Fruit fly (Drosophila melanogaster) whole organism, embryonic: ENCODE measurements around the gene KdelR.

ENCODE experiments used
- CG1233 ChIP-seq: fragments of 200-800 bp; sonication (Bioruptor generic); optimal IDR thresholded peaks from 4 replicates; lab custom pipeline; 2018; ENCODE audit warnings: missing biosample characterization, mild to moderate bottlenecking, missing genetic modification characterization
- CG14014 ChIP-seq: fragments of 200-800 bp; sonication (Bioruptor generic); IDR thresholded peaks from 2 replicates; pipeline ENCODE4 v1.3.6; 2022; ENCODE audit warnings: missing biosample characterization, missing genetic modification characterization
- CG15011 ChIP-seq: fragments of 200-800 bp; sonication (Bioruptor generic); optimal IDR thresholded peaks from 3 replicates; lab custom pipeline; 2018; ENCODE audit warnings: missing biosample characterization, mild to moderate bottlenecking, missing genetic modification characterization
- CG15514 ChIP-seq: fragments of 200-800 bp; sonication (Bioruptor generic); optimal IDR thresholded peaks from 3 replicates; lab custom pipeline; 2017; ENCODE audit warnings: missing biosample characterization, missing genetic modification characterization, mild to moderate bottlenecking, moderate library complexity, missing genetic modification reagents
- CG16813 ChIP-seq: fragments of 200-800 bp; sonication (Bioruptor generic); IDR thresholded peaks from 3 replicates; pipeline ENCODE4 v1.3.6; 2022; ENCODE audit warnings: missing biosample characterization, missing genetic modification characterization; ENCODE audit not compliant: partially characterized antibody
- CG17385 ChIP-seq: fragments of 200-800 bp; sonication (Bioruptor generic); optimal IDR thresholded peaks from 3 replicates; lab custom pipeline; 2018; ENCODE audit warnings: missing biosample characterization, mild to moderate bottlenecking, missing genetic modification characterization
- CG17802 ChIP-seq: fragments of 200-800 bp; sonication (Bioruptor generic); optimal IDR thresholded peaks from 2 replicates; lab custom pipeline; 2018; ENCODE audit warnings: missing biosample characterization, mild to moderate bottlenecking, missing genetic modification characterization, moderate library complexity
- CG17829 ChIP-seq: fragments of 200-800 bp; optimal IDR thresholded peaks from 2 replicates; lab custom pipeline; 2019; ENCODE audit warnings: missing biosample characterization, mild to moderate bottlenecking, missing genetic modification characterization, moderate library complexity
- CG31365 ChIP-seq: fragments of 200-800 bp; sonication (Bioruptor generic); optimal IDR thresholded peaks from 2 replicates; lab custom pipeline; 2018; ENCODE audit warnings: missing biosample characterization, mild to moderate bottlenecking, missing genetic modification characterization
- CG34224 ChIP-seq: fragments of 200-800 bp; sonication (Bioruptor generic); IDR thresholded peaks from 3 replicates; pipeline ENCODE4 v1.3.6; 2022; ENCODE audit warnings: missing biosample characterization, missing genetic modification characterization; ENCODE audit not compliant: partially characterized antibody
- CG42726 ChIP-seq: fragments of 200-800 bp; sonication (Bioruptor generic); IDR thresholded peaks from 2 replicates; pipeline ENCODE4 v1.3.6; 2022; ENCODE audit warnings: missing biosample characterization, missing genetic modification characterization; ENCODE audit not compliant: partially characterized antibody
- CG7271 ChIP-seq: fragments of 200-800 bp; sonication (Bioruptor generic); optimal IDR thresholded peaks from 2 replicates; lab custom pipeline; 2018; ENCODE audit warnings: missing biosample characterization, mild to moderate bottlenecking, missing genetic modification characterization, moderate library complexity
- CG7963 ChIP-seq: fragments of 200-800 bp; sonication (Bioruptor generic); IDR thresholded peaks from 3 replicates; pipeline ENCODE4 v1.3.6; 2022; ENCODE audit warnings: missing biosample characterization, missing genetic modification characterization; ENCODE audit not compliant: partially characterized antibody
- CG7987 ChIP-seq: fragments of 200-800 bp; sonication (Bioruptor generic); optimal IDR thresholded peaks from 2 replicates; lab custom pipeline; 2018; ENCODE audit warnings: missing biosample characterization, mild to moderate bottlenecking, missing genetic modification characterization, moderate library complexity
- CG8281 ChIP-seq: fragments of 200-800 bp; sonication (Bioruptor generic); optimal IDR thresholded peaks from 2 replicates; lab custom pipeline; 2018; ENCODE audit warnings: missing biosample characterization, mild to moderate bottlenecking, missing genetic modification characterization, moderate library complexity
- CG9437 ChIP-seq: fragments of 200-800 bp; sonication (Bioruptor generic); optimal IDR thresholded peaks from 2 replicates; lab custom pipeline; 2018; ENCODE audit warnings: missing biosample characterization, mild to moderate bottlenecking, missing genetic modification characterization
- CG9797 ChIP-seq: fragments of 200-800 bp; sonication (Bioruptor generic); optimal IDR thresholded peaks from 3 replicates; lab custom pipeline; 2018; ENCODE audit warnings: missing biosample characterization, mild to moderate bottlenecking, missing genetic modification characterization
- Ets97D ChIP-seq: fragments of 200-800 bp; sonication (Bioruptor generic); optimal IDR thresholded peaks from 3 replicates; lab custom pipeline; 2016; ENCODE audit warnings: missing biosample characterization, missing genetic modification characterization
- Gug ChIP-seq: fragments of 200-800 bp; sonication (Bioruptor generic); IDR thresholded peaks from 4 replicates; pipeline ENCODE4 v1.3.6; 2022; ENCODE audit warnings: missing biosample characterization, missing genetic modification characterization
- Hmx ChIP-seq: fragments of 200-800 bp; sonication (Bioruptor generic); optimal IDR thresholded peaks from 2 replicates; lab custom pipeline; 2016; ENCODE audit warnings: missing biosample characterization, missing genetic modification characterization
- Jarid2 ChIP-seq: fragments of 200-800 bp; sonication (Bioruptor generic); optimal IDR thresholded peaks from 3 replicates; lab custom pipeline; 2017; ENCODE audit warnings: mild to moderate bottlenecking, missing biosample characterization, missing genetic modification reagents, missing genetic modification characterization
- MTF-1 ChIP-seq: fragments of 200-800 bp; sonication (Bioruptor generic); optimal IDR thresholded peaks from 2 replicates; lab custom pipeline; 2018; ENCODE audit warnings: missing biosample characterization, mild to moderate bottlenecking, missing genetic modification characterization, borderline replicate concordance
- NFAT ChIP-seq: fragments of 200-800 bp; sonication (Bioruptor generic); IDR thresholded peaks from 2 replicates; pipeline ENCODE4 v1.3.6; 2022; ENCODE audit warnings: missing biosample characterization, missing genetic modification characterization
- Neu2 ChIP-seq: fragments of 200-800 bp; sonication (Bioruptor generic); optimal IDR thresholded peaks from 3 replicates; lab custom pipeline; 2016; ENCODE audit warnings: missing biosample characterization, missing genetic modification characterization, borderline replicate concordance
- Nf-YC ChIP-seq: fragments of 200-800 bp; optimal IDR thresholded peaks from 3 replicates; lab custom pipeline; 2019; ENCODE audit warnings: missing biosample characterization, mild to moderate bottlenecking, missing genetic modification characterization, moderate library complexity
- Ssrp ChIP-seq: fragments of 200-800 bp; sonication (Bioruptor generic); optimal IDR thresholded peaks from 2 replicates; lab custom pipeline; 2018; ENCODE audit warnings: missing biosample characterization, mild to moderate bottlenecking, missing genetic modification characterization, moderate library complexity
- Stat92E ChIP-seq, 3 experiments: fragments of >200 bp in 2 of 3; fragments of 200-800 bp in 1 of 3; sonication (Bioruptor generic) in 1 of 3; optimal IDR thresholded peaks; 2 replicates each; lab custom pipeline; 2017 to 2019; ENCODE audit warnings: missing biosample characterization in 3 of 3, missing genetic modification characterization in 3 of 3, mild to moderate bottlenecking in 1 of 3, moderate library complexity in 1 of 3
- YL-1 ChIP-seq: fragments of 200-800 bp; sonication (Bioruptor generic); optimal IDR thresholded peaks from 3 replicates; lab custom pipeline; 2017; ENCODE audit warnings: missing biosample characterization, mild to moderate bottlenecking, missing genetic modification characterization
- crp ChIP-seq, 2 experiments: fragments of 200-800 bp; sonication (Bioruptor generic); optimal IDR thresholded peaks; 2 replicates in 1 of 2; 3 replicates in 1 of 2; lab custom pipeline; 2017; ENCODE audit warnings: missing biosample characterization in 2 of 2, missing genetic modification characterization in 2 of 2, mild to moderate bottlenecking in 1 of 2, moderate library complexity in 1 of 2
- danr ChIP-seq: fragments of 200-800 bp; sonication (Bioruptor generic); IDR thresholded peaks from 2 replicates; pipeline ENCODE4 v1.3.6; 2022; ENCODE audit warnings: missing biosample characterization, missing genetic modification characterization
- ems ChIP-seq: fragments of 200-800 bp; sonication (Bioruptor generic); optimal IDR thresholded peaks from 3 replicates; lab custom pipeline; 2016; ENCODE audit warnings: missing biosample characterization, missing genetic modification characterization
- grn ChIP-seq: fragments of 200-800 bp; sonication (Bioruptor generic); optimal IDR thresholded peaks from 3 replicates; lab custom pipeline; 2017; ENCODE audit warnings: missing biosample characterization, missing genetic modification characterization
- gsb ChIP-seq: fragments of 200-800 bp; sonication (Bioruptor generic); IDR thresholded peaks from 2 replicates; pipeline ENCODE4 v1.3.6; 2022; ENCODE audit warnings: missing biosample characterization, missing genetic modification characterization
- ham ChIP-seq: fragments of 200-800 bp; sonication (Bioruptor generic); IDR thresholded peaks from 2 replicates; pipeline ENCODE4 v1.3.6; 2022; ENCODE audit warnings: missing biosample characterization, missing genetic modification characterization
- insv ChIP-seq, 2 experiments: fragments of 200-800 bp; sonication (Bioruptor generic); optimal IDR thresholded peaks; 3 replicates each; lab custom pipeline; 2016 to 2018; ENCODE audit warnings: missing biosample characterization in 2 of 2, missing genetic modification characterization in 2 of 2
- lab ChIP-seq: fragments of 200-800 bp; sonication (Bioruptor generic); optimal IDR thresholded peaks from 3 replicates; lab custom pipeline; 2017; ENCODE audit warnings: missing biosample characterization, missing genetic modification characterization, mild to moderate bottlenecking, moderate library complexity, missing genetic modification reagents
- lov ChIP-seq, 2 experiments: fragments of 200-800 bp in 1 of 2; fragments of >200 bp in 1 of 2; sonication (Bioruptor generic) in 1 of 2; IDR thresholded peaks in 1 of 2; optimal IDR thresholded peaks in 1 of 2; 2 replicates in 1 of 2; 3 replicates in 1 of 2; pipeline versions ENCODE4 v1.3.6 to Lab custom; 2017 to 2022; ENCODE audit warnings: missing biosample characterization in 1 of 2, missing genetic modification characterization in 1 of 2
- mld ChIP-seq: fragments of 200-800 bp; sonication (Bioruptor generic); IDR thresholded peaks from 3 replicates; pipeline ENCODE4 v1.3.6; 2022; ENCODE audit warnings: missing biosample characterization, missing genetic modification characterization; ENCODE audit not compliant: partially characterized antibody
- nerfin-1 ChIP-seq: fragments of 200-800 bp; sonication (Bioruptor generic); optimal IDR thresholded peaks from 3 replicates; lab custom pipeline; 2019; ENCODE audit warnings: missing biosample characterization, mild to moderate bottlenecking, missing genetic modification characterization, moderate library complexity
- pros ChIP-seq: fragments of 200-800 bp; sonication (Bioruptor generic); optimal IDR thresholded peaks from 3 replicates; lab custom pipeline; 2019; ENCODE audit warnings: missing biosample characterization, mild to moderate bottlenecking, missing genetic modification characterization, moderate library complexity
- pum ChIP-seq: fragments of 200-800 bp; sonication (Bioruptor generic); optimal IDR thresholded peaks from 2 replicates; lab custom pipeline; 2016; ENCODE audit warnings: missing biosample characterization, missing genetic modification characterization
- row ChIP-seq: fragments of 200-800 bp; sonication (Bioruptor generic); IDR thresholded peaks from 3 replicates; pipeline ENCODE4 v1.3.6; 2022; ENCODE audit warnings: missing biosample characterization, missing genetic modification characterization
- run ChIP-seq: fragments of 200-800 bp; sonication (Bioruptor generic); optimal IDR thresholded peaks from 3 replicates; lab custom pipeline; 2018; ENCODE audit warnings: missing biosample characterization, mild to moderate bottlenecking, missing genetic modification characterization
- tna ChIP-seq: fragments of 200-800 bp; sonication (Bioruptor generic); IDR thresholded peaks from 2 replicates; pipeline ENCODE4 v1.3.6; 2022; ENCODE audit warnings: missing biosample characterization, missing genetic modification characterization; ENCODE audit not compliant: partially characterized antibody
- twi ChIP-seq: fragments of 200-800 bp; optimal IDR thresholded peaks from 2 replicates; lab custom pipeline; 2019; ENCODE audit warnings: missing biosample characterization, mild to moderate bottlenecking, missing genetic modification characterization, moderate library complexity
- vvl ChIP-seq: fragments of 200-800 bp; sonication (Bioruptor generic); IDR thresholded peaks from 2 replicates; pipeline ENCODE4 v1.3.6; 2022; ENCODE audit warnings: missing biosample characterization, missing genetic modification characterization
- zf30C ChIP-seq: fragments of 200-800 bp; sonication (Bioruptor generic); optimal IDR thresholded peaks from 3 replicates; lab custom pipeline; 2018; ENCODE audit warnings: missing biosample characterization, mild to moderate bottlenecking, missing genetic modification characterization

Gene KdelR

dm6 chr2L:10408122-10408576, 18.5 kb upstream of the KdelR start, which contains the start of the genes Ip259 and RpS27A (continued):
- peak; percentile 30 for TF ChIP-seq pum (GFP tag; lab: Kevin White, UChicago)
- peak; percentile 99 for TF ChIP-seq Ets97D (GFP tag; lab: Kevin White, UChicago)
- TF ChIP-seq insv (GFP tag; optimal IDR thresholded peaks at IDR 0.05; lab: Kevin White, UChicago), result peak in 1 of 2 experiments; percentile 62
- TF ChIP-seq NFAT (GFP tag; lab: Robert Waterston, UW), result no peak; the same call in 1 of the 2 replicates
- TF ChIP-seq Gug, result no peak; the same call in 3 of the 4 replicates
- TF ChIP-seq grn (GFP tag; lab: Kevin White, UChicago), result no peak
- no peak; the same call in 2 of the 3 replicates for TF ChIP-seq CG34224
- TF ChIP-seq Neu2 (GFP tag; lab: Kevin White, UChicago), result no peak
- TF ChIP-seq YL-1, result peak; percentile 93
- TF ChIP-seq tna (GFP tag; lab: Robert Waterston, UW), result no peak; the same call in 1 of the 2 replicates
- TF ChIP-seq CG9797 (GFP tag; lab: Kevin White, UChicago), result peak; percentile 29
- no peak for TF ChIP-seq lov (optimal IDR thresholded peaks at IDR 0.05; lab: Kevin White, UChicago)
- peak; percentile 93 for TF ChIP-seq lov (GFP tag; IDR thresholded peaks at IDR 0.05; lab: Robert Waterston, UW)
- peak; percentile 69 for TF ChIP-seq CG15011
- peak; percentile 96 for TF ChIP-seq CG17802 (tag; lab: Kevin White, UChicago)
- peak; percentile 91 for TF ChIP-seq CG7987 (GFP tag; lab: Kevin White, UChicago)
- TF ChIP-seq Nf-YC (tag; lab: Kevin White, UChicago), result peak; percentile 56
- TF ChIP-seq danr (GFP tag; lab: Robert Waterston, UW), result peak; percentile 40; the same call in 1 of the 2 replicates
- no peak for TF ChIP-seq ham (GFP tag; lab: Robert Waterston, UW)
- TF ChIP-seq zf30C (GFP tag; lab: Kevin White, UChicago), result no peak
- no peak for TF ChIP-seq CG7963 (GFP tag; lab: Robert Waterston, UW)
- TF ChIP-seq Ssrp (tag; lab: Kevin White, UChicago), result peak; percentile 52
- peak; percentile 47 for TF ChIP-seq CG8281 (tag; lab: Kevin White, UChicago)
- peak in 1 of 3 experiments; percentile 65 for TF ChIP-seq Stat92E (GFP tag; optimal IDR thresholded peaks at IDR 0.05; lab: Kevin White, UChicago)
- peak; percentile 21 for TF ChIP-seq ems (GFP tag; lab: Kevin White, UChicago)
- peak; percentile 40 for TF ChIP-seq gsb (GFP tag; lab: Robert Waterston, UW)
- TF ChIP-seq row (GFP tag; lab: Robert Waterston, UW), result peak; percentile 81
- TF ChIP-seq mld (GFP tag; lab: Robert Waterston, UW), result no peak
- TF ChIP-seq CG31365 (tag; lab: Kevin White, UChicago), result peak; percentile 42
- peak; percentile 82 for TF ChIP-seq CG7271 (tag; lab: Kevin White, UChicago)
- TF ChIP-seq CG42726 (GFP tag; lab: Robert Waterston, UW), result peak; percentile 30; the same call in 1 of the 2 replicates
- TF ChIP-seq Jarid2 (GFP tag; lab: Kevin White, UChicago), result no peak
- peak; percentile 6 for TF ChIP-seq Hmx
- no peak for TF ChIP-seq CG16813 (GFP tag; lab: Robert Waterston, UW)
- no peak for TF ChIP-seq pros
- TF ChIP-seq lab (GFP tag; lab: Kevin White, UChicago), result no peak
- TF ChIP-seq CG17829, result peak; percentile 46
- TF ChIP-seq CG9437 (GFP tag; lab: Kevin White, UChicago), result peak; percentile 74
- peak; percentile 92 for TF ChIP-seq CG15514 (GFP tag; lab: Kevin White, UChicago)
- peak in 1 of 2 experiments; percentile 47 for TF ChIP-seq crp (GFP tag; optimal IDR thresholded peaks at IDR 0.05; lab: Kevin White, UChicago)
- peak; percentile 81 for TF ChIP-seq CG17385 (GFP tag; lab: Kevin White, UChicago)
- peak; percentile 89 for TF ChIP-seq CG1233 (GFP tag; lab: Kevin White, UChicago)
- TF ChIP-seq twi, result peak; percentile 46
- peak; percentile 87 for TF ChIP-seq vvl (GFP tag; lab: Robert Waterston, UW)
- TF ChIP-seq run, result no peak
- peak; percentile 59 for TF ChIP-seq nerfin-1
- TF ChIP-seq CG14014 (GFP tag; lab: Robert Waterston, UW), result peak; percentile 65; the same call in 1 of the 2 replicates
- no peak for TF ChIP-seq MTF-1
